Fruit fly (Drosophila melanogaster) whole organism, embryonic: ENCODE results near the gene Rab3GAP1.
A peak's percentile ranks its signal among the peaks of the same experiment; 100 is the strongest.

Experiments used
- Bdp1 ChIP-seq: fragments of 200-800 bp; sonication (Bioruptor generic); optimal IDR thresholded peaks from 3 replicates; lab custom pipeline; 2016; ENCODE audit warnings: missing biosample characterization, missing genetic modification characterization
- CG11085 ChIP-seq: fragments of 200-800 bp; sonication (Bioruptor generic); IDR thresholded peaks from 2 replicates; pipeline ENCODE4 v1.3.6; 2022; ENCODE audit warnings: missing biosample characterization, missing genetic modification characterization
- CG12071 ChIP-seq: fragments of 200-800 bp; sonication (Bioruptor generic); optimal IDR thresholded peaks from 3 replicates; lab custom pipeline; 2018; ENCODE audit warnings: missing biosample characterization, mild to moderate bottlenecking, missing genetic modification characterization
- CG12236 ChIP-seq: fragments of 200-800 bp; sonication (Bioruptor generic); optimal IDR thresholded peaks from 2 replicates; lab custom pipeline; 2016; ENCODE audit warnings: missing biosample characterization, missing genetic modification characterization
- CG1233 ChIP-seq: fragments of 200-800 bp; sonication (Bioruptor generic); optimal IDR thresholded peaks from 4 replicates; lab custom pipeline; 2018; ENCODE audit warnings: missing biosample characterization, mild to moderate bottlenecking, missing genetic modification characterization
- CG12942 ChIP-seq: fragments of 200-800 bp; sonication (Bioruptor generic); optimal IDR thresholded peaks from 3 replicates; lab custom pipeline; 2016; ENCODE audit warnings: missing biosample characterization, missing genetic modification characterization
- CG13296 ChIP-seq: fragments of 200-800 bp; sonication (Bioruptor generic); optimal IDR thresholded peaks from 3 replicates; lab custom pipeline; 2018; ENCODE audit warnings: missing biosample characterization, mild to moderate bottlenecking, missing genetic modification characterization
- CG15601 ChIP-seq: fragments of 200-800 bp; sonication (Bioruptor generic); optimal IDR thresholded peaks from 3 replicates; lab custom pipeline; 2019; ENCODE audit warnings: missing biosample characterization, mild to moderate bottlenecking, missing genetic modification characterization, moderate library complexity
- CG1647 ChIP-seq: fragments of 200-800 bp; sonication (Bioruptor generic); optimal IDR thresholded peaks from 3 replicates; lab custom pipeline; 2016; ENCODE audit warnings: missing biosample characterization, missing genetic modification characterization
- CG18619 ChIP-seq: fragments of 200-800 bp; sonication (Bioruptor generic); optimal IDR thresholded peaks from 3 replicates; lab custom pipeline; 2017; ENCODE audit warnings: missing biosample characterization, mild to moderate bottlenecking, missing genetic modification characterization
- CG30020 ChIP-seq: fragments of 200-800 bp; optimal IDR thresholded peaks from 2 replicates; lab custom pipeline; 2019; ENCODE audit warnings: missing biosample characterization, mild to moderate bottlenecking, missing genetic modification characterization, moderate library complexity
- CG3065 ChIP-seq: fragments of 200-800 bp; sonication (Bioruptor generic); optimal IDR thresholded peaks from 2 replicates; lab custom pipeline; 2016; ENCODE audit warnings: missing biosample characterization, missing genetic modification characterization
- CG34224 ChIP-seq: fragments of 200-800 bp; sonication (Bioruptor generic); IDR thresholded peaks from 3 replicates; pipeline ENCODE4 v1.3.6; 2022; ENCODE audit warnings: missing biosample characterization, missing genetic modification characterization; ENCODE audit not compliant: partially characterized antibody
- CG34422 ChIP-seq: fragments of 200-800 bp; sonication (Bioruptor generic); IDR thresholded peaks from 3 replicates; pipeline ENCODE4 v1.3.6; 2022; ENCODE audit warnings: missing biosample characterization, missing genetic modification characterization
- CG3995 ChIP-seq: fragments of 200-800 bp; sonication (Bioruptor generic); optimal IDR thresholded peaks from 3 replicates; lab custom pipeline; 2016; ENCODE audit warnings: missing biosample characterization, missing genetic modification characterization
- CG6683 ChIP-seq: fragments of 200-800 bp; sonication (Bioruptor generic); optimal IDR thresholded peaks from 2 replicates; lab custom pipeline; 2017; ENCODE audit warnings: missing biosample characterization, mild to moderate bottlenecking, missing genetic modification characterization, missing genetic modification reagents
- CG6765 ChIP-seq: fragments of 200-800 bp; sonication (Bioruptor generic); optimal IDR thresholded peaks from 3 replicates; lab custom pipeline; 2017; ENCODE audit warnings: missing biosample characterization, mild to moderate bottlenecking, missing genetic modification characterization
- CG7357 ChIP-seq: fragments of 200-800 bp; sonication (Bioruptor generic); IDR thresholded peaks from 3 replicates; pipeline ENCODE4 v1.3.6; 2022; ENCODE audit warnings: missing biosample characterization, missing genetic modification characterization
- CG8478 ChIP-seq: fragments of >200 bp; optimal IDR thresholded peaks from 2 replicates; lab custom pipeline; 2018
- CG9727 ChIP-seq: fragments of 200-800 bp; sonication (Bioruptor generic); optimal IDR thresholded peaks from 3 replicates; lab custom pipeline; 2017; ENCODE audit warnings: missing biosample characterization, mild to moderate bottlenecking, missing genetic modification characterization
- Dfd ChIP-seq, 2 experiments: fragments of >200 bp; optimal IDR thresholded peaks; 2 replicates each; lab custom pipeline; 2017; ENCODE audit warnings: missing biosample characterization in 2 of 2, missing genetic modification characterization in 2 of 2
- Dip2 ChIP-seq: fragments of 200-800 bp; sonication (Bioruptor generic); IDR thresholded peaks from 2 replicates; pipeline ENCODE4 v1.3.6; 2022; ENCODE audit warnings: missing biosample characterization, missing genetic modification characterization
- Ets65A ChIP-seq: fragments of 200-800 bp; sonication (Bioruptor generic); peaks from one replicate; lab custom pipeline; 2016; ENCODE audit warnings: missing biosample characterization, missing genetic modification characterization
- Fer1 ChIP-seq: fragments of 200-800 bp; sonication (Bioruptor generic); optimal IDR thresholded peaks from 2 replicates; lab custom pipeline; 2017; ENCODE audit warnings: missing biosample characterization, mild to moderate bottlenecking, missing genetic modification characterization
- H15 ChIP-seq: fragments of 200-800 bp; sonication (Bioruptor generic); IDR thresholded peaks from 3 replicates; pipeline ENCODE4 v1.3.6; 2022; ENCODE audit warnings: missing biosample characterization, missing genetic modification characterization
- Hmx ChIP-seq: fragments of 200-800 bp; sonication (Bioruptor generic); optimal IDR thresholded peaks from 2 replicates; lab custom pipeline; 2016; ENCODE audit warnings: missing biosample characterization, missing genetic modification characterization
- MBD-R2 ChIP-seq: fragments of 200-800 bp; sonication (Bioruptor generic); IDR thresholded peaks from 2 replicates; pipeline ENCODE4 v1.3.6; 2022; ENCODE audit warnings: missing biosample characterization, missing genetic modification characterization
- MESR4 ChIP-seq: fragments of 200-800 bp; sonication (Bioruptor generic); optimal IDR thresholded peaks from 2 replicates; lab custom pipeline; 2018; ENCODE audit warnings: missing biosample characterization, mild to moderate bottlenecking, missing genetic modification characterization, moderate library complexity
- Mad ChIP-seq: fragments of 200-800 bp; sonication (Bioruptor generic); optimal IDR thresholded peaks from 2 replicates; lab custom pipeline; 2016; ENCODE audit warnings: missing biosample characterization, missing genetic modification characterization
- Pdp1 ChIP-seq, 2 experiments: fragments of 200-800 bp; sonication (Bioruptor generic); optimal IDR thresholded peaks; 3 replicates each; lab custom pipeline; 2016; ENCODE audit warnings: missing biosample characterization in 2 of 2, missing genetic modification characterization in 2 of 2, mild to moderate bottlenecking in 1 of 2, moderate library complexity in 1 of 2
- Ptx1 ChIP-seq: fragments of 200-800 bp; sonication (Bioruptor generic); IDR thresholded peaks from 2 replicates; pipeline ENCODE4 v1.3.6; 2022; ENCODE audit warnings: missing biosample characterization, missing genetic modification characterization
- Spps ChIP-seq: fragments of 200-800 bp; sonication (Bioruptor generic); optimal IDR thresholded peaks from 2 replicates; lab custom pipeline; 2018; ENCODE audit warnings: missing biosample characterization, mild to moderate bottlenecking, missing genetic modification characterization
- Taf1 ChIP-seq: fragments of 200-800 bp; sonication (Bioruptor generic); IDR thresholded peaks from 2 replicates; pipeline ENCODE4 v1.3.6; 2022; ENCODE audit warnings: missing biosample characterization, missing genetic modification characterization
- Trl ChIP-seq, 3 experiments: fragments of >200 bp in 2 of 3; fragments of 200-800 bp in 1 of 3; sonication (Bioruptor generic) in 1 of 3; optimal IDR thresholded peaks; 2 replicates in 1 of 3; 3 replicates in 2 of 3; lab custom pipeline; 2016 to 2017; ENCODE audit warnings: missing biosample characterization in 1 of 3, missing genetic modification characterization in 1 of 3
- Vsx1 ChIP-seq: fragments of 200-800 bp; sonication (Bioruptor generic); optimal IDR thresholded peaks from 2 replicates; lab custom pipeline; 2017; ENCODE audit warnings: missing biosample characterization, mild to moderate bottlenecking, missing genetic modification characterization, missing genetic modification reagents
- ase ChIP-seq: fragments of 200-800 bp; sonication (Bioruptor generic); IDR thresholded peaks from 3 replicates; pipeline ENCODE4 v1.3.6; 2022; ENCODE audit warnings: missing biosample characterization, missing genetic modification characterization
- chm ChIP-seq: fragments of 200-800 bp; sonication (Bioruptor generic); IDR thresholded peaks from 2 replicates; pipeline ENCODE4 v1.3.6; 2022; ENCODE audit warnings: missing biosample characterization, missing genetic modification characterization
- cwo ChIP-seq: fragments of 200-800 bp; sonication (Bioruptor generic); optimal IDR thresholded peaks from 3 replicates; lab custom pipeline; 2017; ENCODE audit warnings: missing biosample characterization, missing genetic modification characterization, mild to moderate bottlenecking, moderate library complexity, missing genetic modification reagents
- dmrt99B ChIP-seq: fragments of 200-800 bp; sonication (Bioruptor generic); optimal IDR thresholded peaks from 2 replicates; lab custom pipeline; 2018; ENCODE audit warnings: missing biosample characterization, mild to moderate bottlenecking, missing genetic modification characterization, moderate library complexity
- fd96Cb ChIP-seq: fragments of 200-800 bp; sonication (Bioruptor generic); optimal IDR thresholded peaks from 2 replicates; lab custom pipeline; 2018; ENCODE audit warnings: missing biosample characterization, mild to moderate bottlenecking, missing genetic modification characterization, moderate library complexity
- fu2 ChIP-seq: fragments of 200-800 bp; sonication (Bioruptor generic); optimal IDR thresholded peaks from 2 replicates; lab custom pipeline; 2016; ENCODE audit warnings: missing biosample characterization, missing genetic modification characterization
- odd ChIP-seq: fragments of 200-800 bp; sonication (Bioruptor generic); optimal IDR thresholded peaks from 2 replicates; lab custom pipeline; 2017; ENCODE audit warnings: missing biosample characterization, mild to moderate bottlenecking, missing genetic modification characterization
- phol ChIP-seq: fragments of 200-800 bp; sonication (Bioruptor generic); optimal IDR thresholded peaks from 3 replicates; lab custom pipeline; 2018; ENCODE audit warnings: missing biosample characterization, mild to moderate bottlenecking, missing genetic modification characterization, moderate library complexity
- schlank ChIP-seq: fragments of 200-800 bp; sonication (Bioruptor generic); optimal IDR thresholded peaks from 2 replicates; lab custom pipeline; 2018; ENCODE audit warnings: missing biosample characterization, mild to moderate bottlenecking, missing genetic modification characterization
- slbo ChIP-seq: fragments of 200-800 bp; sonication (Bioruptor generic); IDR thresholded peaks from 2 replicates; pipeline ENCODE4 v1.3.6; 2022; ENCODE audit warnings: missing biosample characterization, missing genetic modification characterization
- sqz ChIP-seq: fragments of 200-800 bp; sonication (Bioruptor generic); optimal IDR thresholded peaks from 3 replicates; lab custom pipeline; 2018; ENCODE audit warnings: missing biosample characterization, mild to moderate bottlenecking, missing genetic modification characterization
- sug ChIP-seq: fragments of 200-800 bp; optimal IDR thresholded peaks from 2 replicates; lab custom pipeline; 2019; ENCODE audit warnings: missing biosample characterization, mild to moderate bottlenecking, missing genetic modification characterization, moderate library complexity
- tap ChIP-seq: fragments of 200-800 bp; optimal IDR thresholded peaks from 3 replicates; lab custom pipeline; 2019; ENCODE audit warnings: missing biosample characterization, mild to moderate bottlenecking, missing genetic modification characterization, moderate library complexity
- wek ChIP-seq: fragments of 200-800 bp; sonication (Bioruptor generic); optimal IDR thresholded peaks from 3 replicates; lab custom pipeline; 2018; ENCODE audit warnings: missing biosample characterization, mild to moderate bottlenecking, missing genetic modification characterization, moderate library complexity
- wor ChIP-seq: fragments of 200-800 bp; sonication (Bioruptor generic); IDR thresholded peaks from 2 replicates; pipeline ENCODE4 v1.3.6; 2022; ENCODE audit warnings: missing biosample characterization, missing genetic modification characterization

The Rab3GAP1 gene

dm6 chr2L:1613748-1614365 is 2.9 kb upstream of the Rab3GAP1 start, which contains the start of gene RFeSP (continued):
- TF ChIP-seq CG13296 (GFP tag; lab: Kevin White, UChicago) = no peak
- TF ChIP-seq Dip2 = no peak
- no peak for TF ChIP-seq Taf1 (GFP tag; lab: Robert Waterston, UW)
- peak; percentile 48 for TF ChIP-seq Mad
- TF ChIP-seq fd96Cb (tag; lab: Kevin White, UChicago) = no peak
- no peak for TF ChIP-seq H15 (GFP tag; lab: Robert Waterston, UW)
- TF ChIP-seq sqz = no peak
- TF ChIP-seq wek (GFP tag; lab: Kevin White, UChicago) = no peak
- TF ChIP-seq ase (GFP tag; lab: Robert Waterston, UW) = no peak
- TF ChIP-seq CG18619 (GFP tag; lab: Kevin White, UChicago) = no peak
- peak; percentile 54 for TF ChIP-seq MBD-R2
- no peak for TF ChIP-seq dmrt99B
- no peak for TF ChIP-seq CG6765
- TF ChIP-seq Fer1 (GFP tag; lab: Kevin White, UChicago) = peak; percentile 11
- TF ChIP-seq Hmx (GFP tag; lab: Kevin White, UChicago) = no peak
- no peak for TF ChIP-seq schlank (tag; lab: Kevin White, UChicago)
- TF ChIP-seq sug (tag; lab: Kevin White, UChicago) = peak; percentile 10
- no peak for TF ChIP-seq CG30020 (tag; lab: Kevin White, UChicago)
- peak; percentile 66 for TF ChIP-seq CG15601
- TF ChIP-seq CG34422 (GFP tag; lab: Robert Waterston, UW) = 0 out of 3 replicates have a peak, but pooled peaks have one; percentile 50
- TF ChIP-seq CG34224 (GFP tag; lab: Robert Waterston, UW) = no peak
- no peak for TF ChIP-seq CG7357
- TF ChIP-seq CG1233 (GFP tag; lab: Kevin White, UChicago) = no peak
- TF ChIP-seq Pdp1 (GFP tag; optimal IDR thresholded peaks at IDR 0.05; lab: Kevin White, UChicago) = peak in 1 of 2 experiments; percentile 98
- peak; percentile 27 for TF ChIP-seq Bdp1 (GFP tag; lab: Kevin White, UChicago)
- no peak for TF ChIP-seq CG6683 (GFP tag; lab: Kevin White, UChicago)
- peak; percentile 94 for TF ChIP-seq MESR4 (GFP tag; lab: Kevin White, UChicago)
- TF ChIP-seq tap = no peak
- TF ChIP-seq, all 482 proteins: peak for 98

DNA sequence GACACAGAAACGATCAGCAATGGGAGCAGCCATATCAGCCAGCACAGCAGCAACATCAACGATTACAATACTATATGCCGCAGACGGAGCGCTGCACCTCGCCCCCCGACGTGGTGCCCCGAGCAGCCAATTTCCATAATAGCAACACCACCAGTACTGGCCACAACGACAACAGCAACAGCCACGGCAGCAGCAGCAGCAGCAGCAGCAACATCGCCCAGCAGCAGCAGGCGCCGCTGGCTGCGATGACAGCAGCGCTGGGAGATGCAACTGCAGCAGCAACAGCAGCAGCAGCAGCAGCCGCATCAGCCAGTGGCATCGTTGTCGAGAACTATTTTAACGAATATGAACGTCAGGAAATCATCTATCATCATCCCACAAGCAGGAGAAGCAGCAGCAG is 4.2 kb downstream of the Rab3GAP1 start:
- TF ChIP-seq Ptx1 (GFP tag; lab: Robert Waterston, UW) (no peak), Dfd (GFP tag; optimal IDR thresholded peaks at IDR 0.05; lab: Kevin White, UChicago) (peak in 1 of 2 experiments; percentile 79), Ets65A (GFP tag; lab: Kevin White, UChicago) (peak; percentile 79), Vsx1 (GFP tag; lab: Kevin White, UChicago) (no peak), CG12071 (no peak), CG8478 (peak; percentile 10)

DNA sequence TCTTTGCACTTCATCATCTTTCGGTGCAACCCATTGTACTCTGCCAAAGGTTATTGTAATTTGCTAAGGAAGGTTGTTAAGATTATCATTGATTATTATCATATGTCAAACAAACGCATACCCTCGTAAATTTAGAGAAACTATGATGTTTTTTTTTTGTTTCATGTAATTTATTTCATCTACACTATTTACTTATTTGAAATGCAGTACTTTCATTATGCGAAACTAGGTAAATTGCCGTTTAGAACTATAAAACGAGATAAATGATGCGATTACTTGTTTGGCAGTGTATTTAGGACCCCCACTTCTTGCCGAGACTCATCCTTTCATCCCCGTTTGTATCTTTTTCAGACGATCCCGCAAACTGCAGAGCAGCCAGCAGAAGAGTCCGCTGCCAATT is 7.1 kb downstream of the Rab3GAP1 start:
- TF ChIP-seq wor (GFP tag; lab: Robert Waterston, UW) (no peak), CG3065 (GFP tag; lab: Kevin White, UChicago) (no peak), CG9727 (GFP tag; lab: Kevin White, UChicago) (no peak), slbo (no peak), CG1647 (no peak), CG11085 (no peak), phol (no peak), Trl (optimal IDR thresholded peaks at IDR 0.05; lab: Kevin White, UChicago) (no peak), Trl (GFP tag; optimal IDR thresholded peaks at IDR 0.05; lab: Kevin White, UChicago) (no peak), Spps (tag; lab: Kevin White, UChicago) (no peak), cwo (no peak), CG12236 (no peak), H15 (GFP tag; lab: Robert Waterston, UW) (no peak), fu2 (no peak), Hmx (GFP tag; lab: Kevin White, UChicago) (no peak), CG3995 (GFP tag; lab: Kevin White, UChicago) (no peak), chm (GFP tag; lab: Robert Waterston, UW) (no peak), CG12942 (GFP tag; lab: Kevin White, UChicago) (no peak), odd (no peak)
